Fruit fly (Drosophila melanogaster): Measurements from ENCODE around the gene CG12539.

The CG12539 gene

dm6 chrX:14844657-14845056 lies at the start of gene CG12539:
TSS of gene CG12539 (minus strand) at chrX:14844757.
- TF ChIP-seq Blimp-1 (GFP tag; optimal IDR thresholded peaks at IDR 0.05) = no peak
- TF ChIP-seq CG31627 (GFP tag; optimal IDR thresholded peaks at IDR 0.05) = no peak
- no peak for TF ChIP-seq Sox15 (GFP tag; optimal IDR thresholded peaks at IDR 0.05)
- no peak for TF ChIP-seq Smox (GFP tag; optimal IDR thresholded peaks at IDR 0.05)
- no peak for TF ChIP-seq cyc (GFP tag; optimal IDR thresholded peaks at IDR 0.05)
- no peak for TF ChIP-seq CG6163 (GFP tag; IDR thresholded peaks at IDR 0.05)
- TF ChIP-seq Gug (GFP tag; IDR thresholded peaks at IDR 0.05) = no peak

dm6 chrX:14893872-14894271 lies 49.3 kb upstream of the CG12539 start:
- TF ChIP-seq CG6792 (GFP tag; optimal IDR thresholded peaks at IDR 0.05) (no peak), CG8632 (GFP tag; optimal IDR thresholded peaks at IDR 0.05) (no peak), Ets96B (tag; optimal IDR thresholded peaks at IDR 0.05) (no peak), CG8319 (GFP tag; optimal IDR thresholded peaks at IDR 0.05) (no peak), CG15336 (GFP tag; IDR thresholded peaks at IDR 0.05) (no peak), fd59A (GFP tag; optimal IDR thresholded peaks at IDR 0.05) (no peak), CG11294 (GFP tag; IDR thresholded peaks at IDR 0.05) (no peak), svp (GFP tag) (no peak), spab (GFP tag; optimal IDR thresholded peaks at IDR 0.05) (no peak)

dm6 chrX:14892303-14892702 lies 47.7 kb upstream of the CG12539 start:
- TF ChIP-seq CG7368 (GFP tag; optimal IDR thresholded peaks at IDR 0.05) (no peak), CG31627 (GFP tag; optimal IDR thresholded peaks at IDR 0.05) (peak; percentile 1), fd59A (GFP tag; optimal IDR thresholded peaks at IDR 0.05) (no peak), fd85E (GFP tag; optimal IDR thresholded peaks at IDR 0.05) (no peak), CG10669 (GFP tag; optimal IDR thresholded peaks at IDR 0.05) (no peak), CG11902 (GFP tag; optimal IDR thresholded peaks at IDR 0.05) (peak; percentile 20), CG6808 (GFP tag; optimal IDR thresholded peaks at IDR 0.05) (no peak), CG34406 (GFP tag; optimal IDR thresholded peaks at IDR 0.05) (peak; percentile 22), Blimp-1 (GFP tag; optimal IDR thresholded peaks at IDR 0.05) (no peak), dac (GFP tag; optimal IDR thresholded peaks at IDR 0.05) (no peak), Hr4 (GFP tag; optimal IDR thresholded peaks at IDR 0.05) (peak; percentile 1), Eip78C (GFP tag) (peak; percentile 94), CG8119 (GFP tag; IDR thresholded peaks at IDR 0.05) (peak; percentile 62), Gug (GFP tag; IDR thresholded peaks at IDR 0.05) (0 out of 2 replicates have a peak, but pooled peaks have one; percentile 12), vri (GFP tag; optimal IDR thresholded peaks at IDR 0.05) (no peak), Sox14 (GFP tag; optimal IDR thresholded peaks at IDR 0.05) (no peak), CG15336 (GFP tag; IDR thresholded peaks at IDR 0.05) (peak; percentile 69), esn (GFP tag; optimal IDR thresholded peaks at IDR 0.05) (peak; percentile 30), CG1621 (tag; optimal IDR thresholded peaks at IDR 0.05) (no peak), CG6792 (GFP tag; optimal IDR thresholded peaks at IDR 0.05) (peak; percentile 26), Hr39 (GFP tag; optimal IDR thresholded peaks at IDR 0.05) (peak; percentile 42), Sox102F (GFP tag; optimal IDR thresholded peaks at IDR 0.05) (no peak), CG11294 (GFP tag; IDR thresholded peaks at IDR 0.05) (no peak), CG6163 (GFP tag; IDR thresholded peaks at IDR 0.05) (peak; percentile 52; the same call in 1 of the 3 replicates), CG10631 (GFP tag; optimal IDR thresholded peaks at IDR 0.05) (peak; percentile 12), spab (GFP tag; optimal IDR thresholded peaks at IDR 0.05) (no peak), Ets96B (tag; optimal IDR thresholded peaks at IDR 0.05) (no peak), cyc (GFP tag; optimal IDR thresholded peaks at IDR 0.05) (peak; percentile 31), pdm3 (GFP tag; optimal IDR thresholded peaks at IDR 0.05) (peak; percentile 56), Lpt (GFP tag; optimal IDR thresholded peaks at IDR 0.05) (no peak), lz (GFP tag; optimal IDR thresholded peaks at IDR 0.05) (no peak), CG3919 (GFP tag; optimal IDR thresholded peaks at IDR 0.05) (peak; percentile 30), Eip75B (GFP tag; optimal IDR thresholded peaks at IDR 0.05) (peak; percentile 3), CG6854 (GFP tag; optimal IDR thresholded peaks at IDR 0.05) (no peak), CG9139 (GFP tag; optimal IDR thresholded peaks at IDR 0.05) (no peak), OdsH (GFP tag; optimal IDR thresholded peaks at IDR 0.05) (peak; percentile 32), CG8319 (GFP tag; optimal IDR thresholded peaks at IDR 0.05) (peak; percentile 21), eg (GFP tag; IDR thresholded peaks at IDR 0.05) (peak; percentile 71), acj6 (GFP tag; optimal IDR thresholded peaks at IDR 0.05) (peak; percentile 29), svp (GFP tag) (peak; percentile 83), CG3032 (tag; optimal IDR thresholded peaks at IDR 0.05) (no peak), Ets21C (GFP tag; optimal IDR thresholded peaks at IDR 0.05) (peak; percentile 18), salr (GFP tag; optimal IDR thresholded peaks at IDR 0.05) (no peak), Sox15 (GFP tag; optimal IDR thresholded peaks at IDR 0.05) (no peak), Hr38 (GFP tag; optimal IDR thresholded peaks at IDR 0.05) (no peak)

Measured in whole organism, prepupa.